Worm (Caenorhabditis elegans): ENCODE measurements around the gene R07E5.19.

DNA sequence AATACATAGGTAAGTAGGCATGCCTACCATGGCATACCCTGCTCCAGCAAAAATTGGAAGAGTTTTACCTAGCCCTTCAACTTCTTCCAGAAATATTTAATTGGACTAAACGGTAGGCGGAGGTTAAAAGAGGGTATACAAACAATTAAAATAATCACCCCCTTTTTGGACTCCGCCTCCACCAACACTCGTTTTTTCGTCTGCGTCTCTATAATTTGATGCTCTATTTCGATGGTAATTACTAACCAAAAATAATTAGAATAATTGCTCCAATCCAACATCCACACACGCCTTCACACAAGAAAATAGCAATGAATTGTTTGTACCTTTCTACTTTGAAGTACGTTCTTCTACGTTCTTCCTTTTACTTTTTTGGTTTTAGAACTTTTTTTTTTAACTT is 34.9 kb upstream of the R07E5.19 start:
- TF ChIP-seq W03F9.2 (tag; optimal IDR thresholded peaks at IDR 0.05): no peak
- no peak for TF ChIP-seq him-1 (tag; optimal IDR thresholded peaks at IDR 0.05)
- no peak for TF ChIP-seq dao-5 (tag; optimal IDR thresholded peaks at IDR 0.05)
